Fruit fly (Drosophila melanogaster) whole organism, embryonic: Measurements from ENCODE around the gene CG11839.

ENCODE experiments used
- Ada2b ChIP-seq: fragments of 200-800 bp; sonication (Bioruptor generic); IDR thresholded peaks from 2 replicates; pipeline ENCODE4 v1.3.6; 2022; ENCODE audit warnings: missing biosample characterization, missing genetic modification characterization
- Atf-2 ChIP-seq: fragments of 200-800 bp; sonication (Bioruptor generic); optimal IDR thresholded peaks from 2 replicates; lab custom pipeline; 2016; ENCODE audit warnings: missing biosample characterization, missing genetic modification characterization
- Bgb ChIP-seq: fragments of 200-800 bp; sonication (Bioruptor generic); IDR thresholded peaks from 2 replicates; pipeline ENCODE4 v1.3.6; 2022; ENCODE audit warnings: missing biosample characterization, missing genetic modification characterization; ENCODE audit not compliant: partially characterized antibody
- CG1024 ChIP-seq: fragments of 200-800 bp; sonication (Bioruptor generic); IDR thresholded peaks from 2 replicates; pipeline ENCODE4 v1.3.6; 2022; ENCODE audit warnings: missing biosample characterization, missing genetic modification characterization
- CG10462 ChIP-seq: fragments of 200-800 bp; sonication (Bioruptor generic); optimal IDR thresholded peaks from 2 replicates; lab custom pipeline; 2016; ENCODE audit warnings: missing biosample characterization, missing genetic modification characterization
- CG11093 ChIP-seq: fragments of 200-800 bp; sonication (Bioruptor generic); IDR thresholded peaks from 3 replicates; pipeline ENCODE4 v1.3.6; 2022; ENCODE audit warnings: missing biosample characterization, missing genetic modification characterization
- CG12391 ChIP-seq: fragments of 200-800 bp; sonication (Bioruptor generic); optimal IDR thresholded peaks from 3 replicates; lab custom pipeline; 2018; ENCODE audit warnings: missing biosample characterization, mild to moderate bottlenecking, missing genetic modification characterization, moderate library complexity
- CG14050 ChIP-seq: fragments of 200-800 bp; sonication (Bioruptor generic); IDR thresholded peaks from 3 replicates; pipeline ENCODE4 v1.3.6; 2022; ENCODE audit warnings: missing biosample characterization, missing genetic modification characterization
- CG15073 ChIP-seq: fragments of 200-800 bp; sonication (Bioruptor generic); optimal IDR thresholded peaks from 2 replicates; lab custom pipeline; 2016; ENCODE audit warnings: missing biosample characterization, missing genetic modification characterization
- CG16813 ChIP-seq: fragments of 200-800 bp; sonication (Bioruptor generic); IDR thresholded peaks from 3 replicates; pipeline ENCODE4 v1.3.6; 2022; ENCODE audit warnings: missing biosample characterization, missing genetic modification characterization; ENCODE audit not compliant: partially characterized antibody
- CG17568 ChIP-seq: fragments of 200-800 bp; sonication (Bioruptor generic); optimal IDR thresholded peaks from 2 replicates; lab custom pipeline; 2018; ENCODE audit warnings: missing biosample characterization, mild to moderate bottlenecking, missing genetic modification characterization, moderate library complexity
- CG2116 ChIP-seq: fragments of 200-800 bp; sonication (Bioruptor generic); optimal IDR thresholded peaks from 3 replicates; lab custom pipeline; 2018; ENCODE audit warnings: missing biosample characterization, mild to moderate bottlenecking, missing genetic modification characterization
- CG2120 ChIP-seq: fragments of 200-800 bp; sonication (Bioruptor generic); optimal IDR thresholded peaks from 3 replicates; lab custom pipeline; 2016; ENCODE audit warnings: missing biosample characterization, missing genetic modification characterization
- CG2712 ChIP-seq: fragments of 200-800 bp; optimal IDR thresholded peaks from 3 replicates; lab custom pipeline; 2019; ENCODE audit warnings: missing biosample characterization, mild to moderate bottlenecking, missing genetic modification characterization, moderate library complexity
- CG3995 ChIP-seq: fragments of 200-800 bp; sonication (Bioruptor generic); optimal IDR thresholded peaks from 3 replicates; lab custom pipeline; 2016; ENCODE audit warnings: missing biosample characterization, missing genetic modification characterization
- CG6175 ChIP-seq: fragments of 200-800 bp; sonication (Bioruptor generic); IDR thresholded peaks from 3 replicates; pipeline ENCODE4 v1.3.6; 2022; ENCODE audit warnings: missing biosample characterization, missing genetic modification characterization
- CG6654 ChIP-seq: fragments of 200-800 bp; sonication (Bioruptor generic); optimal IDR thresholded peaks from 2 replicates; lab custom pipeline; 2017; ENCODE audit warnings: missing biosample characterization, mild to moderate bottlenecking, missing genetic modification characterization
- CG6765 ChIP-seq: fragments of 200-800 bp; sonication (Bioruptor generic); optimal IDR thresholded peaks from 3 replicates; lab custom pipeline; 2017; ENCODE audit warnings: missing biosample characterization, mild to moderate bottlenecking, missing genetic modification characterization
- CG8281 ChIP-seq: fragments of 200-800 bp; sonication (Bioruptor generic); optimal IDR thresholded peaks from 2 replicates; lab custom pipeline; 2018; ENCODE audit warnings: missing biosample characterization, mild to moderate bottlenecking, missing genetic modification characterization, moderate library complexity
- CG9609 ChIP-seq: fragments of 200-800 bp; sonication (Bioruptor generic); optimal IDR thresholded peaks from 3 replicates; lab custom pipeline; 2016; ENCODE audit warnings: missing biosample characterization, missing genetic modification characterization
- Dad ChIP-seq: fragments of 200-800 bp; sonication (Bioruptor generic); optimal IDR thresholded peaks from 3 replicates; lab custom pipeline; 2016; ENCODE audit warnings: missing biosample characterization, missing genetic modification characterization
- Dref ChIP-seq: fragments of 200-800 bp; sonication (Bioruptor generic); IDR thresholded peaks from 2 replicates; pipeline ENCODE4 v1.3.6; 2022; ENCODE audit warnings: missing biosample characterization, missing genetic modification characterization
- Ets65A ChIP-seq: fragments of 200-800 bp; sonication (Bioruptor generic); peaks from one replicate; lab custom pipeline; 2016; ENCODE audit warnings: missing biosample characterization, missing genetic modification characterization
- H15 ChIP-seq: fragments of 200-800 bp; sonication (Bioruptor generic); IDR thresholded peaks from 3 replicates; pipeline ENCODE4 v1.3.6; 2022; ENCODE audit warnings: missing biosample characterization, missing genetic modification characterization
- Hmx ChIP-seq: fragments of 200-800 bp; sonication (Bioruptor generic); optimal IDR thresholded peaks from 2 replicates; lab custom pipeline; 2016; ENCODE audit warnings: missing biosample characterization, missing genetic modification characterization
- Lhr ChIP-seq: fragments of 200-800 bp; sonication (Bioruptor generic); optimal IDR thresholded peaks from 3 replicates; lab custom pipeline; 2017; ENCODE audit warnings: mild to moderate bottlenecking, missing biosample characterization, missing genetic modification reagents, missing genetic modification characterization
- Lim3 ChIP-seq: fragments of 200-800 bp; sonication (Bioruptor generic); IDR thresholded peaks from 2 replicates; pipeline ENCODE4 v1.3.6; 2022; ENCODE audit warnings: missing biosample characterization, missing genetic modification characterization
- Lpt ChIP-seq: fragments of >200 bp; optimal IDR thresholded peaks from 2 replicates; lab custom pipeline; 2018; ENCODE audit warnings: missing biosample characterization, missing genetic modification characterization
- MESR4 ChIP-seq: fragments of 200-800 bp; sonication (Bioruptor generic); optimal IDR thresholded peaks from 2 replicates; lab custom pipeline; 2018; ENCODE audit warnings: missing biosample characterization, mild to moderate bottlenecking, missing genetic modification characterization, moderate library complexity
- Mad ChIP-seq: fragments of 200-800 bp; sonication (Bioruptor generic); optimal IDR thresholded peaks from 2 replicates; lab custom pipeline; 2016; ENCODE audit warnings: missing biosample characterization, missing genetic modification characterization
- Mrtf ChIP-seq: fragments of 200-800 bp; sonication (Bioruptor generic); IDR thresholded peaks from 3 replicates; pipeline ENCODE4 v1.3.6; 2022; ENCODE audit warnings: missing biosample characterization, missing genetic modification characterization
- Neu2 ChIP-seq: fragments of 200-800 bp; sonication (Bioruptor generic); optimal IDR thresholded peaks from 3 replicates; lab custom pipeline; 2016; ENCODE audit warnings: missing biosample characterization, missing genetic modification characterization, borderline replicate concordance
- Ravus ChIP-seq: fragments of 200-800 bp; sonication (Bioruptor generic); IDR thresholded peaks from 2 replicates; pipeline ENCODE4 v1.3.6; 2022; ENCODE audit warnings: missing biosample characterization, missing genetic modification characterization
- Rfx ChIP-seq: fragments of 200-800 bp; sonication (Bioruptor generic); IDR thresholded peaks from 2 replicates; pipeline ENCODE4 v1.3.6; 2022; ENCODE audit warnings: missing biosample characterization, missing genetic modification characterization
- Sin3A ChIP-seq: fragments of >200 bp; optimal IDR thresholded peaks from 2 replicates; lab custom pipeline; 2018
- Sry-δ ChIP-seq: fragments of 200-800 bp; sonication (Bioruptor generic); optimal IDR thresholded peaks from 2 replicates; lab custom pipeline; 2016; ENCODE audit warnings: missing biosample characterization, missing genetic modification characterization
- Stat92E ChIP-seq, 3 experiments: fragments of >200 bp in 2 of 3; fragments of 200-800 bp in 1 of 3; sonication (Bioruptor generic) in 1 of 3; optimal IDR thresholded peaks; 2 replicates each; lab custom pipeline; 2017 to 2019; ENCODE audit warnings: missing biosample characterization in 3 of 3, missing genetic modification characterization in 3 of 3, mild to moderate bottlenecking in 1 of 3, moderate library complexity in 1 of 3
- bigmax ChIP-seq: fragments of 200-800 bp; sonication (Bioruptor generic); optimal IDR thresholded peaks from 2 replicates; lab custom pipeline; 2018; ENCODE audit warnings: missing biosample characterization, mild to moderate bottlenecking, missing genetic modification characterization
- bowl ChIP-seq: fragments of 200-800 bp; sonication (Bioruptor generic); IDR thresholded peaks from 2 replicates; pipeline ENCODE4 v1.3.6; 2022; ENCODE audit warnings: missing biosample characterization, missing genetic modification characterization
- cas ChIP-seq: fragments of 200-800 bp; sonication (Bioruptor generic); IDR thresholded peaks from 2 replicates; pipeline ENCODE4 v1.3.6; 2022; ENCODE audit warnings: missing biosample characterization, missing genetic modification characterization
- crol ChIP-seq: fragments of 200-800 bp; sonication (Bioruptor generic); IDR thresholded peaks from 2 replicates; pipeline ENCODE4 v1.3.6; 2022; ENCODE audit warnings: missing biosample characterization, missing genetic modification characterization
- dimm ChIP-seq: fragments of 200-800 bp; sonication (Bioruptor generic); IDR thresholded peaks from 2 replicates; pipeline ENCODE4 v1.3.6; 2022; ENCODE audit warnings: missing biosample characterization, missing genetic modification characterization
- ems ChIP-seq: fragments of 200-800 bp; sonication (Bioruptor generic); optimal IDR thresholded peaks from 3 replicates; lab custom pipeline; 2016; ENCODE audit warnings: missing biosample characterization, missing genetic modification characterization
- eyg ChIP-seq: fragments of 200-800 bp; sonication (Bioruptor generic); optimal IDR thresholded peaks from 3 replicates; lab custom pipeline; 2016; ENCODE audit warnings: missing biosample characterization, missing genetic modification characterization
- fd102C ChIP-seq: fragments of 200-800 bp; sonication (Bioruptor generic); optimal IDR thresholded peaks from 2 replicates; lab custom pipeline; 2018; ENCODE audit warnings: missing biosample characterization, mild to moderate bottlenecking, missing genetic modification characterization, moderate library complexity
- gfzf ChIP-seq: fragments of 200-800 bp; sonication (Bioruptor generic); optimal IDR thresholded peaks from 2 replicates; lab custom pipeline; 2016; ENCODE audit warnings: missing biosample characterization, mild to moderate bottlenecking, missing genetic modification characterization, moderate library complexity
- grn ChIP-seq: fragments of 200-800 bp; sonication (Bioruptor generic); optimal IDR thresholded peaks from 3 replicates; lab custom pipeline; 2017; ENCODE audit warnings: missing biosample characterization, missing genetic modification characterization
- gsb ChIP-seq: fragments of 200-800 bp; sonication (Bioruptor generic); IDR thresholded peaks from 2 replicates; pipeline ENCODE4 v1.3.6; 2022; ENCODE audit warnings: missing biosample characterization, missing genetic modification characterization
- knrl ChIP-seq: fragments of 200-800 bp; sonication (Bioruptor generic); IDR thresholded peaks from 3 replicates; pipeline ENCODE4 v1.3.6; 2022; ENCODE audit warnings: missing biosample characterization, missing genetic modification characterization; ENCODE audit not compliant: partially characterized antibody
- pfk ChIP-seq: fragments of 200-800 bp; sonication (Bioruptor generic); optimal IDR thresholded peaks from 2 replicates; lab custom pipeline; 2018; ENCODE audit warnings: missing biosample characterization, mild to moderate bottlenecking, missing genetic modification characterization, moderate library complexity
- pho ChIP-seq: fragments of 200-800 bp; sonication (Bioruptor generic); optimal IDR thresholded peaks from 2 replicates; lab custom pipeline; 2016; ENCODE audit warnings: missing biosample characterization, missing genetic modification characterization
- run ChIP-seq: fragments of 200-800 bp; sonication (Bioruptor generic); optimal IDR thresholded peaks from 3 replicates; lab custom pipeline; 2018; ENCODE audit warnings: missing biosample characterization, mild to moderate bottlenecking, missing genetic modification characterization
- wor ChIP-seq: fragments of 200-800 bp; sonication (Bioruptor generic); IDR thresholded peaks from 2 replicates; pipeline ENCODE4 v1.3.6; 2022; ENCODE audit warnings: missing biosample characterization, missing genetic modification characterization

Gene CG11839

dm6 chr3R:25097486-25097885 is 27.8 kb downstream of the CG11839 start, which contains the start of the genes CG33095 and CG33096 (continued):
- TF ChIP-seq Mrtf (GFP tag; lab: Robert Waterston, UW) (no peak), Neu2 (no peak), Dref (GFP tag; lab: Robert Waterston, UW) (no peak), ems (GFP tag; lab: Kevin White, UChicago) (no peak), crol (GFP tag; lab: Robert Waterston, UW) (no peak), eyg (GFP tag; lab: Kevin White, UChicago) (no peak), CG9609 (GFP tag; lab: Kevin White, UChicago) (no peak), Sry-δ (peak; percentile 38), Hmx (no peak), bigmax (GFP tag; lab: Kevin White, UChicago) (no peak), Ets65A (GFP tag; lab: Kevin White, UChicago) (peak; percentile 86), cas (GFP tag; lab: Robert Waterston, UW) (no peak), CG17568 (GFP tag; lab: Kevin White, UChicago) (no peak), Lhr (GFP tag; lab: Kevin White, UChicago) (peak; percentile 52), CG2120 (GFP tag; lab: Kevin White, UChicago) (no peak), CG12391 (no peak), CG11093 (GFP tag; lab: Robert Waterston, UW) (no peak), Atf-2 (GFP tag; lab: Kevin White, UChicago) (no peak), gsb (GFP tag; lab: Robert Waterston, UW) (no peak), CG6765 (GFP tag; lab: Kevin White, UChicago) (no peak), CG2712 (tag; lab: Kevin White, UChicago) (no peak), Dad (no peak), CG3995 (peak; percentile 11), Stat92E (GFP tag; optimal IDR thresholded peaks at IDR 0.05; lab: Kevin White, UChicago) (no peak), CG14050 (GFP tag; lab: Robert Waterston, UW) (no peak), MESR4 (GFP tag; lab: Kevin White, UChicago) (peak; percentile 92), CG6654 (GFP tag; lab: Kevin White, UChicago) (no peak), Ada2b (no peak), CG15073 (GFP tag; lab: Kevin White, UChicago) (no peak), wor (no peak), CG1024 (no peak), CG8281 (tag; lab: Kevin White, UChicago) (no peak), CG2116 (peak; percentile 8), Ravus (GFP tag; lab: Robert Waterston, UW) (no peak), pho (no peak), Rfx (no peak; the same call in 1 of the 2 replicates), Mad (GFP tag; lab: Kevin White, UChicago) (no peak), H15 (no peak), Lpt (GFP tag; lab: Kevin White, UChicago) (no peak), run (tag; lab: Kevin White, UChicago) (no peak), CG6175 (GFP tag; lab: Robert Waterston, UW) (no peak), bowl (no peak), Bgb (no peak; the same call in 1 of the 2 replicates), pfk (GFP tag; lab: Kevin White, UChicago) (peak; percentile 69), gfzf (peak; percentile 96), CG16813 (GFP tag; lab: Robert Waterston, UW) (0 out of 3 replicates have a peak, but pooled peaks have one; percentile 43), dimm (GFP tag; lab: Robert Waterston, UW) (no peak), grn (GFP tag; lab: Kevin White, UChicago) (no peak), knrl (0 out of 3 replicates have a peak, but pooled peaks have one; percentile 10), CG10462 (GFP tag; lab: Kevin White, UChicago) (no peak), fd102C (GFP tag; lab: Kevin White, UChicago) (no peak), Sin3A (peak; percentile 9), Lim3 (GFP tag; lab: Robert Waterston, UW) (no peak)
